Fruit fly (Drosophila melanogaster) whole organism, embryonic: ENCODE results near the gene Fatp1.
A peak's percentile ranks its signal among the peaks of the same experiment; 100 is the strongest.

Experiments used
- Abd-B ChIP-seq: fragments of 200-800 bp; sonication (Bioruptor generic); optimal IDR thresholded peaks from 2 replicates; lab custom pipeline; 2018; ENCODE audit warnings: missing biosample characterization, mild to moderate bottlenecking, missing genetic modification characterization, moderate library complexity
- Awh ChIP-seq: fragments of 200-800 bp; sonication (Bioruptor generic); IDR thresholded peaks from 2 replicates; pipeline ENCODE4, ENCODE4 v1.3.6; 2022; ENCODE audit warnings: missing biosample characterization, missing genetic modification characterization
- CG12769 ChIP-seq: fragments of 200-800 bp; sonication (Bioruptor generic); optimal IDR thresholded peaks from 2 replicates; lab custom pipeline; 2019; ENCODE audit warnings: missing biosample characterization, mild to moderate bottlenecking, missing genetic modification characterization, moderate library complexity
- CG13287 ChIP-seq: fragments of 200-800 bp; sonication (Bioruptor generic); IDR thresholded peaks from 2 replicates; pipeline ENCODE4 v1.3.6; 2022; ENCODE audit warnings: missing biosample characterization, missing genetic modification characterization; ENCODE audit not compliant: partially characterized antibody
- CG13296 ChIP-seq: fragments of 200-800 bp; sonication (Bioruptor generic); optimal IDR thresholded peaks from 3 replicates; lab custom pipeline; 2018; ENCODE audit warnings: missing biosample characterization, mild to moderate bottlenecking, missing genetic modification characterization
- CG14965 ChIP-seq: fragments of 200-800 bp; sonication (Bioruptor generic); optimal IDR thresholded peaks from 2 replicates; lab custom pipeline; 2016; ENCODE audit warnings: missing biosample characterization, missing genetic modification characterization, borderline replicate concordance
- CG17912 ChIP-seq: fragments of 200-800 bp; sonication (Bioruptor generic); optimal IDR thresholded peaks from 2 replicates; lab custom pipeline; 2018; ENCODE audit warnings: missing biosample characterization, mild to moderate bottlenecking, missing genetic modification characterization
- CG18262 ChIP-seq: fragments of 200-800 bp; optimal IDR thresholded peaks from 3 replicates; lab custom pipeline; 2019; ENCODE audit warnings: missing biosample characterization, mild to moderate bottlenecking, missing genetic modification characterization, moderate library complexity
- CG2116 ChIP-seq: fragments of 200-800 bp; sonication (Bioruptor generic); optimal IDR thresholded peaks from 3 replicates; lab custom pipeline; 2018; ENCODE audit warnings: missing biosample characterization, mild to moderate bottlenecking, missing genetic modification characterization
- CG2199 ChIP-seq: fragments of 200-800 bp; sonication (Bioruptor generic); IDR thresholded peaks from 3 replicates; pipeline ENCODE4 v1.3.6; 2022; ENCODE audit warnings: missing biosample characterization, missing genetic modification characterization
- CG30403 ChIP-seq: fragments of 200-800 bp; sonication (Bioruptor generic); optimal IDR thresholded peaks from 3 replicates; lab custom pipeline; 2016; ENCODE audit warnings: missing biosample characterization, missing genetic modification characterization
- CG31224 ChIP-seq: fragments of 200-800 bp; sonication (Bioruptor generic); IDR thresholded peaks from 2 replicates; pipeline ENCODE4 v1.3.6; 2022; ENCODE audit warnings: missing biosample characterization, missing genetic modification characterization
- CG34376 ChIP-seq: fragments of 200-800 bp; sonication (Bioruptor generic); optimal IDR thresholded peaks from 2 replicates; lab custom pipeline; 2018; ENCODE audit warnings: missing biosample characterization, mild to moderate bottlenecking, missing genetic modification characterization
- CG34422 ChIP-seq: fragments of 200-800 bp; sonication (Bioruptor generic); IDR thresholded peaks from 3 replicates; pipeline ENCODE4 v1.3.6; 2022; ENCODE audit warnings: missing biosample characterization, missing genetic modification characterization
- CG3838 ChIP-seq: fragments of 200-800 bp; sonication (Bioruptor generic); optimal IDR thresholded peaks from 3 replicates; lab custom pipeline; 2016; ENCODE audit warnings: missing biosample characterization, missing genetic modification characterization
- CG4707 ChIP-seq: fragments of 200-800 bp; sonication (Bioruptor generic); optimal IDR thresholded peaks from 2 replicates; lab custom pipeline; 2018; ENCODE audit warnings: missing biosample characterization, mild to moderate bottlenecking, missing genetic modification characterization, moderate library complexity
- CG8089 ChIP-seq: fragments of 200-800 bp; sonication (Bioruptor generic); optimal IDR thresholded peaks from 3 replicates; lab custom pipeline; 2016; ENCODE audit warnings: missing biosample characterization, missing genetic modification characterization
- CoRest ChIP-seq: fragments of 200-800 bp; sonication (Bioruptor generic); optimal IDR thresholded peaks from 3 replicates; lab custom pipeline; 2018; ENCODE audit warnings: missing biosample characterization, mild to moderate bottlenecking, missing genetic modification characterization, moderate library complexity
- Dbx ChIP-seq: fragments of 200-800 bp; sonication (Bioruptor generic); IDR thresholded peaks from 3 replicates; pipeline ENCODE4 v1.3.6; 2022; ENCODE audit warnings: missing biosample characterization, missing genetic modification characterization
- Doc2 ChIP-seq: fragments of 200-800 bp; sonication (Bioruptor generic); IDR thresholded peaks from 2 replicates; pipeline ENCODE4 v1.3.6; 2022; ENCODE audit warnings: missing biosample characterization, missing genetic modification characterization
- Ets65A ChIP-seq: fragments of 200-800 bp; sonication (Bioruptor generic); peaks from one replicate; lab custom pipeline; 2016; ENCODE audit warnings: missing biosample characterization, missing genetic modification characterization
- GATAe ChIP-seq: fragments of 200-800 bp; sonication (Bioruptor generic); conservative IDR thresholded peaks from 2 replicates; pipeline ENCODE4 v1.3.6; 2022; ENCODE audit warnings: missing biosample characterization, missing genetic modification characterization
- HLH4C ChIP-seq: fragments of 200-800 bp; sonication (Bioruptor generic); IDR thresholded peaks from 3 replicates; pipeline ENCODE4 v1.3.6; 2022; ENCODE audit warnings: missing biosample characterization, missing genetic modification characterization; ENCODE audit not compliant: partially characterized antibody
- Hey ChIP-seq: fragments of 200-800 bp; sonication (Bioruptor generic); optimal IDR thresholded peaks from 3 replicates; lab custom pipeline; 2018; ENCODE audit warnings: missing biosample characterization, mild to moderate bottlenecking, missing genetic modification characterization
- Lpt ChIP-seq: fragments of >200 bp; optimal IDR thresholded peaks from 2 replicates; lab custom pipeline; 2018; ENCODE audit warnings: missing biosample characterization, missing genetic modification characterization
- MBD-R2 ChIP-seq: fragments of 200-800 bp; sonication (Bioruptor generic); IDR thresholded peaks from 2 replicates; pipeline ENCODE4 v1.3.6; 2022; ENCODE audit warnings: missing biosample characterization, missing genetic modification characterization
- Myb ChIP-seq: fragments of 200-800 bp; sonication (Bioruptor generic); optimal IDR thresholded peaks from 2 replicates; lab custom pipeline; 2016; ENCODE audit warnings: missing biosample characterization, missing genetic modification characterization
- Nf-YA ChIP-seq: fragments of 200-800 bp; sonication (Bioruptor generic); IDR thresholded peaks from 2 replicates; pipeline ENCODE4 v1.3.6; 2022; ENCODE audit warnings: missing biosample characterization, missing genetic modification characterization
- Nf-YB ChIP-seq: fragments of 200-800 bp; sonication (Bioruptor generic); optimal IDR thresholded peaks from 3 replicates; lab custom pipeline; 2019; ENCODE audit warnings: missing biosample characterization, mild to moderate bottlenecking, missing genetic modification characterization, moderate library complexity
- Optix ChIP-seq: fragments of 200-800 bp; sonication (Bioruptor generic); IDR thresholded peaks from 3 replicates; pipeline ENCODE4 v1.3.6; 2022; ENCODE audit warnings: missing biosample characterization, missing genetic modification characterization
- Pdp1 ChIP-seq, 2 experiments: fragments of 200-800 bp; sonication (Bioruptor generic); optimal IDR thresholded peaks; 3 replicates each; lab custom pipeline; 2016; ENCODE audit warnings: missing biosample characterization in 2 of 2, missing genetic modification characterization in 2 of 2, mild to moderate bottlenecking in 1 of 2, moderate library complexity in 1 of 2
- Ravus ChIP-seq: fragments of 200-800 bp; sonication (Bioruptor generic); IDR thresholded peaks from 2 replicates; pipeline ENCODE4 v1.3.6; 2022; ENCODE audit warnings: missing biosample characterization, missing genetic modification characterization
- Usf ChIP-seq: fragments of 200-800 bp; sonication (Bioruptor generic); optimal IDR thresholded peaks from 2 replicates; lab custom pipeline; 2017; ENCODE audit warnings: missing genotype, missing biosample characterization, missing genetic modification characterization
- amos ChIP-seq: fragments of 200-800 bp; sonication (Bioruptor generic); IDR thresholded peaks from 2 replicates; pipeline ENCODE4 v1.3.6; 2022; ENCODE audit warnings: missing biosample characterization, missing genetic modification characterization; ENCODE audit not compliant: partially characterized antibody
- crol ChIP-seq: fragments of 200-800 bp; sonication (Bioruptor generic); IDR thresholded peaks from 2 replicates; pipeline ENCODE4 v1.3.6; 2022; ENCODE audit warnings: missing biosample characterization, missing genetic modification characterization
- dati ChIP-seq: fragments of 200-800 bp; sonication (Bioruptor generic); IDR thresholded peaks from 2 replicates; pipeline ENCODE4 v1.3.6; 2022; ENCODE audit warnings: missing biosample characterization, missing genetic modification characterization
- dpn ChIP-seq, 2 experiments: fragments of 200-800 bp; sonication (Bioruptor generic); optimal IDR thresholded peaks; 3 replicates each; lab custom pipeline; 2016; ENCODE audit warnings: missing biosample characterization in 2 of 2, missing genetic modification characterization in 2 of 2
- exex ChIP-seq: fragments of 200-800 bp; sonication (Bioruptor generic); optimal IDR thresholded peaks from 4 replicates; lab custom pipeline; 2018; ENCODE audit warnings: missing biosample characterization, mild to moderate bottlenecking, missing genetic modification characterization, moderate library complexity
- grn ChIP-seq: fragments of 200-800 bp; sonication (Bioruptor generic); optimal IDR thresholded peaks from 3 replicates; lab custom pipeline; 2017; ENCODE audit warnings: missing biosample characterization, missing genetic modification characterization
- kah ChIP-seq: fragments of 200-800 bp; sonication (Bioruptor generic); optimal IDR thresholded peaks from 2 replicates; lab custom pipeline; 2018; ENCODE audit warnings: missing biosample characterization, mild to moderate bottlenecking, missing genetic modification characterization
- mirr ChIP-seq: fragments of 200-800 bp; sonication (Bioruptor generic); optimal IDR thresholded peaks from 3 replicates; lab custom pipeline; 2018; ENCODE audit warnings: missing biosample characterization, mild to moderate bottlenecking, missing genetic modification characterization
- pita ChIP-seq: fragments of 200-800 bp; sonication (Bioruptor generic); optimal IDR thresholded peaks from 2 replicates; lab custom pipeline; 2017; ENCODE audit warnings: missing biosample characterization, mild to moderate bottlenecking, missing genetic modification characterization
- run ChIP-seq: fragments of 200-800 bp; sonication (Bioruptor generic); optimal IDR thresholded peaks from 3 replicates; lab custom pipeline; 2018; ENCODE audit warnings: missing biosample characterization, mild to moderate bottlenecking, missing genetic modification characterization
- sisA ChIP-seq: fragments of 200-800 bp; sonication (Bioruptor generic); IDR thresholded peaks from 2 replicates; pipeline ENCODE4 v1.3.6; 2022; ENCODE audit warnings: missing biosample characterization, missing genetic modification characterization
- sqz ChIP-seq: fragments of 200-800 bp; sonication (Bioruptor generic); optimal IDR thresholded peaks from 3 replicates; lab custom pipeline; 2018; ENCODE audit warnings: missing biosample characterization, mild to moderate bottlenecking, missing genetic modification characterization
- toy ChIP-seq: fragments of 200-800 bp; sonication (Bioruptor generic); IDR thresholded peaks from 2 replicates; pipeline ENCODE4 v1.3.6; 2022; ENCODE audit warnings: missing biosample characterization, missing genetic modification characterization
- trh ChIP-seq: fragments of 200-800 bp; sonication (Bioruptor generic); optimal IDR thresholded peaks from 2 replicates; lab custom pipeline; 2016; ENCODE audit warnings: missing biosample characterization, missing genetic modification characterization
- tup ChIP-seq: fragments of 200-800 bp; sonication (Bioruptor generic); optimal IDR thresholded peaks from 2 replicates; lab custom pipeline; 2016; ENCODE audit warnings: missing biosample characterization, mild to moderate bottlenecking, missing genetic modification characterization, moderate library complexity
- vfl ChIP-seq: fragments of 200-800 bp; sonication (Bioruptor generic); optimal IDR thresholded peaks from 2 replicates; lab custom pipeline; 2016; ENCODE audit warnings: missing biosample characterization, missing genetic modification characterization

The Fatp1 gene

dm6 chr2L:10503356-10503977 lies 13.6 kb downstream of the Fatp1 start (continued):
- TF ChIP-seq run (no peak), kah (GFP tag; lab: Kevin White, UChicago) (peak; percentile 22), CG2116 (no peak), CG34422 (no peak), sqz (GFP tag; lab: Kevin White, UChicago) (no peak), CG18262 (tag; lab: Kevin White, UChicago) (no peak), CG13296 (GFP tag; lab: Kevin White, UChicago) (no peak), exex (no peak), mirr (GFP tag; lab: Kevin White, UChicago) (no peak), Myb (GFP tag; lab: Kevin White, UChicago) (no peak), dati (GFP tag; lab: Robert Waterston, UW) (no peak), trh (GFP tag; lab: Kevin White, UChicago) (no peak), CoRest (no peak), tup (GFP tag; lab: Kevin White, UChicago) (no peak), CG3838 (GFP tag; lab: Kevin White, UChicago) (no peak), dpn (GFP tag; optimal IDR thresholded peaks at IDR 0.05; lab: Kevin White, UChicago) (no peak), CG8089 (GFP tag; lab: Kevin White, UChicago) (no peak), CG31224 (GFP tag; lab: Robert Waterston, UW) (0 out of 2 replicates have a peak, but pooled peaks have one; percentile 46), Nf-YB (GFP tag; lab: Kevin White, UChicago) (no peak), CG12769 (peak; percentile 28)

dm6 chr2L:10502862-10503261 lies 14.2 kb downstream of the Fatp1 start:
- TF ChIP-seq Abd-B: no peak
- TF ChIP-seq Lpt (GFP tag; lab: Kevin White, UChicago): no peak
- no peak for TF ChIP-seq Ravus (GFP tag; lab: Robert Waterston, UW)
- no peak for TF ChIP-seq Dbx (GFP tag; lab: Robert Waterston, UW)
- TF ChIP-seq vfl (GFP tag; lab: Kevin White, UChicago): no peak
- TF ChIP-seq CG17912 (GFP tag; lab: Kevin White, UChicago): no peak
- TF ChIP-seq toy (GFP tag; lab: Robert Waterston, UW): no peak
- TF ChIP-seq CG2199 (GFP tag; lab: Robert Waterston, UW): peak; percentile 50; the same call in 1 of the 3 replicates
- TF ChIP-seq Usf (GFP tag; lab: Kevin White, UChicago): no peak
- TF ChIP-seq Optix (GFP tag; lab: Robert Waterston, UW): no peak
- peak; percentile 21 for TF ChIP-seq exex
- TF ChIP-seq Doc2 (GFP tag; lab: Robert Waterston, UW): no peak
- 0 out of 2 replicates have a peak, but pooled peaks have one; percentile 10 for TF ChIP-seq Nf-YA (GFP tag; lab: Robert Waterston, UW)

dm6 chr2L:10502244-10502643 lies 14.8 kb downstream of the Fatp1 start:
- peak in 1 of 2 experiments; percentile 94 for TF ChIP-seq Pdp1 (GFP tag; optimal IDR thresholded peaks at IDR 0.05; lab: Kevin White, UChicago)
- no peak for TF ChIP-seq sisA
- no peak for TF ChIP-seq CG2116
- peak; percentile 24 for TF ChIP-seq mirr (GFP tag; lab: Kevin White, UChicago)
- no peak for TF ChIP-seq MBD-R2 (GFP tag; lab: Robert Waterston, UW)
- TF ChIP-seq pita (GFP tag; lab: Kevin White, UChicago): no peak
- TF ChIP-seq crol (GFP tag; lab: Robert Waterston, UW): no peak
- TF ChIP-seq CG30403 (GFP tag; lab: Kevin White, UChicago): no peak
- TF ChIP-seq Awh (GFP tag; lab: Robert Waterston, UW): no peak
- TF ChIP-seq HLH4C: no peak
- TF ChIP-seq CG2199 (GFP tag; lab: Robert Waterston, UW): no peak
- peak; percentile 12 for TF ChIP-seq CG34376 (GFP tag; lab: Kevin White, UChicago)
- no peak for TF ChIP-seq Myb (GFP tag; lab: Kevin White, UChicago)
- no peak for TF ChIP-seq CG4707
- TF ChIP-seq Ets65A (GFP tag; lab: Kevin White, UChicago): no peak
- TF ChIP-seq CG14965: no peak
- TF ChIP-seq GATAe: peak; percentile 46; the same call in 1 of the 2 replicates
- no peak for TF ChIP-seq grn (GFP tag; lab: Kevin White, UChicago)
- TF ChIP-seq Hey (tag; lab: Kevin White, UChicago): no peak
- no peak for TF ChIP-seq amos (GFP tag; lab: Robert Waterston, UW)
- no peak for TF ChIP-seq CG13287 (GFP tag; lab: Robert Waterston, UW)
